Fruit fly (Drosophila melanogaster): ENCODE data around the gene noi.
A peak's percentile ranks its signal among the peaks of the same experiment; 100 is the strongest.

noi gene

dm6 chr3R:5636519-5637430 lies 45.5 kb upstream of the noi start, which contains the start of the genes CG31548 and CG12170 (continued):
- TF ChIP-seq BtbVII (GFP tag; optimal IDR thresholded peaks at IDR 0.05) (no peak), CG2120 (GFP tag; optimal IDR thresholded peaks at IDR 0.05) (peak; percentile 62), Sox100B (GFP tag; optimal IDR thresholded peaks at IDR 0.05) (no peak), vvl (GFP tag; IDR thresholded peaks at IDR 0.05) (peak; percentile 64), CG10543 (GFP tag; optimal IDR thresholded peaks at IDR 0.05) (no peak), CG8765 (GFP tag; IDR thresholded peaks at IDR 0.05) (no peak), tio (GFP tag; optimal IDR thresholded peaks at IDR 0.05) (no peak), CG32772 (GFP tag; IDR thresholded peaks at IDR 0.05) (no peak), Side (GFP tag; optimal IDR thresholded peaks at IDR 0.05) (peak; percentile 17), CG10654 (GFP tag; optimal IDR thresholded peaks at IDR 0.05) (peak; percentile 30), Ssrp (tag; optimal IDR thresholded peaks at IDR 0.05) (no peak), slp2 (GFP tag; optimal IDR thresholded peaks at IDR 0.05) (no peak), Ets97D (GFP tag; optimal IDR thresholded peaks at IDR 0.05) (peak; percentile 14), CG7839 (tag; optimal IDR thresholded peaks at IDR 0.05) (no peak), CG3163 (GFP tag; optimal IDR thresholded peaks at IDR 0.05) (no peak), pnt (GFP tag; optimal IDR thresholded peaks at IDR 0.05) (no peak), gsb (GFP tag; IDR thresholded peaks at IDR 0.05) (no peak), Dp (GFP tag; optimal IDR thresholded peaks at IDR 0.05) (no peak), zfh2 (GFP tag; optimal IDR thresholded peaks at IDR 0.05) (no peak), slou (GFP tag; optimal IDR thresholded peaks at IDR 0.05) (no peak), CG15073 (GFP tag; optimal IDR thresholded peaks at IDR 0.05) (no peak), row (GFP tag; IDR thresholded peaks at IDR 0.05) (peak; percentile 62; the same call in 2 of the 3 replicates), CG3065 (GFP tag; optimal IDR thresholded peaks at IDR 0.05) (no peak), CG17612 (GFP tag; IDR thresholded peaks at IDR 0.05) (no peak), crp (GFP tag; optimal IDR thresholded peaks at IDR 0.05) (no peak), Med (GFP tag) (peak; percentile 83), chif (GFP tag; optimal IDR thresholded peaks at IDR 0.05) (peak in 1 of 2 experiments; percentile 41), CG10431 (GFP tag; optimal IDR thresholded peaks at IDR 0.05) (peak; percentile 92), CG8944 (GFP tag; optimal IDR thresholded peaks at IDR 0.05) (no peak), pum (GFP tag; optimal IDR thresholded peaks at IDR 0.05) (peak; percentile 25), Doc3 (GFP tag; IDR thresholded peaks at IDR 0.05; ENCODE audit: partially characterized antibody) (no peak), sd (tag; optimal IDR thresholded peaks at IDR 0.05) (no peak), ac (GFP tag; optimal IDR thresholded peaks at IDR 0.05) (no peak), CG31365 (tag; optimal IDR thresholded peaks at IDR 0.05) (no peak), usp (GFP tag; optimal IDR thresholded peaks at IDR 0.05) (no peak), CG5180 (GFP tag; optimal IDR thresholded peaks at IDR 0.05) (no peak), CG4617 (GFP tag; optimal IDR thresholded peaks at IDR 0.05; ENCODE audit: borderline replicate concordance) (no peak), CG17361 (GFP tag; IDR thresholded peaks at IDR 0.05) (peak; percentile 65; the same call in 2 of the 3 replicates), unpg (GFP tag; optimal IDR thresholded peaks at IDR 0.05) (peak; percentile 60), CG4282 (GFP tag; optimal IDR thresholded peaks at IDR 0.05) (no peak), CG14667 (GFP tag; IDR thresholded peaks at IDR 0.05) (no peak), CG34224 (GFP tag; IDR thresholded peaks at IDR 0.05; ENCODE audit: partially characterized antibody) (no peak), CG17802 (tag; optimal IDR thresholded peaks at IDR 0.05) (no peak), Oaz (GFP tag; IDR thresholded peaks at IDR 0.05) (no peak), dmrt99B (tag; optimal IDR thresholded peaks at IDR 0.05) (no peak), kni (GFP tag; optimal IDR thresholded peaks at IDR 0.05) (no peak), CG14014 (GFP tag; IDR thresholded peaks at IDR 0.05) (peak; percentile 46; the same call in 1 of the 2 replicates), mam (GFP tag; optimal IDR thresholded peaks at IDR 0.05) (peak; percentile 36), abd-A (tag; optimal IDR thresholded peaks at IDR 0.05) (no peak)

Data from whole organism, embryonic.